Fruit fly (Drosophila melanogaster) whole organism, prepupa: ENCODE results near the gene CG6770.

ENCODE experiments used
- Blimp-1 ChIP-seq: fragments of 200-800 bp; sonication (Bioruptor generic); optimal IDR thresholded peaks from 3 replicates; lab custom pipeline; 2017; ENCODE audit warnings: missing biosample characterization, missing genetic modification characterization, mild to moderate bottlenecking, moderate library complexity, missing genetic modification reagents
- CG11762 ChIP-seq: fragments of 200-800 bp; sonication (Bioruptor generic); optimal IDR thresholded peaks from 3 replicates; lab custom pipeline; 2016; ENCODE audit warnings: missing biosample characterization, missing genetic modification characterization; ENCODE audit not compliant: insufficient read depth
- CG11902 ChIP-seq: fragments of 200-800 bp; sonication (Bioruptor generic); optimal IDR thresholded peaks from 3 replicates; lab custom pipeline; 2016; ENCODE audit warnings: missing biosample characterization, missing genetic modification characterization
- CG15336 ChIP-seq: fragments of 200-800 bp; sonication (Bioruptor generic); IDR thresholded peaks from 2 replicates; pipeline ENCODE4 v1.3.6; 2022; ENCODE audit warnings: missing biosample characterization, missing genetic modification characterization
- CG1621 ChIP-seq: fragments of 200-800 bp; sonication (Bioruptor generic); optimal IDR thresholded peaks from 3 replicates; lab custom pipeline; 2018; ENCODE audit warnings: missing biosample characterization, mild to moderate bottlenecking, missing genetic modification characterization
- CG16779 ChIP-seq: fragments of 200-800 bp; sonication (Bioruptor generic); optimal IDR thresholded peaks from 3 replicates; lab custom pipeline; 2017; ENCODE audit warnings: missing biosample characterization, mild to moderate bottlenecking, missing genetic modification characterization
- CG3032 ChIP-seq: fragments of 200-800 bp; optimal IDR thresholded peaks from 2 replicates; lab custom pipeline; 2019; ENCODE audit warnings: missing biosample characterization, mild to moderate bottlenecking, missing genetic modification characterization, moderate library complexity
- CG31627 ChIP-seq: fragments of 200-800 bp; sonication (Bioruptor generic); optimal IDR thresholded peaks from 3 replicates; lab custom pipeline; 2016; ENCODE audit warnings: missing biosample characterization, missing genetic modification characterization
- CG34406 ChIP-seq: fragments of 200-800 bp; sonication (Bioruptor generic); optimal IDR thresholded peaks from 3 replicates; lab custom pipeline; 2016; ENCODE audit warnings: missing biosample characterization, missing genetic modification characterization
- CG3919 ChIP-seq: fragments of 200-800 bp; sonication (Bioruptor generic); optimal IDR thresholded peaks from 3 replicates; lab custom pipeline; 2016; ENCODE audit warnings: missing biosample characterization, missing genetic modification characterization
- CG4318 ChIP-seq: fragments of 200-800 bp; sonication (Bioruptor generic); optimal IDR thresholded peaks from 3 replicates; lab custom pipeline; 2017; ENCODE audit warnings: missing biosample characterization, mild to moderate bottlenecking, missing genetic modification characterization
- CG6276 ChIP-seq: fragments of 200-800 bp; sonication (Bioruptor generic); optimal IDR thresholded peaks from 2 replicates; lab custom pipeline; 2017; ENCODE audit warnings: missing biosample characterization, mild to moderate bottlenecking, missing genetic modification characterization
- CG6808 ChIP-seq: fragments of 200-800 bp; sonication (Bioruptor generic); optimal IDR thresholded peaks from 3 replicates; lab custom pipeline; 2017; ENCODE audit warnings: missing biosample characterization, missing genetic modification characterization, mild to moderate bottlenecking, moderate library complexity, missing genetic modification reagents
- CG7368 ChIP-seq: fragments of 200-800 bp; sonication (Bioruptor generic); optimal IDR thresholded peaks from 3 replicates; lab custom pipeline; 2016; ENCODE audit warnings: missing biosample characterization, missing genetic modification characterization
- CG8119 ChIP-seq: fragments of 200-800 bp; sonication (Bioruptor generic); IDR thresholded peaks from 3 replicates; pipeline ENCODE4 v1.3.6; 2022; ENCODE audit warnings: missing biosample characterization, missing genetic modification characterization
- CG9139 ChIP-seq: fragments of 200-800 bp; sonication (Bioruptor generic); optimal IDR thresholded peaks from 3 replicates; lab custom pipeline; 2017; ENCODE audit warnings: missing biosample characterization, mild to moderate bottlenecking, missing genetic modification characterization
- Eip75B ChIP-seq: fragments of 200-800 bp; sonication (Bioruptor generic); optimal IDR thresholded peaks from 3 replicates; lab custom pipeline; 2016; ENCODE audit warnings: missing biosample characterization, missing genetic modification characterization
- Eip78C ChIP-seq: fragments of 200-800 bp; sonication (Bioruptor generic); peaks from one replicate; lab custom pipeline; 2016; ENCODE audit warnings: missing biosample characterization, missing genetic modification characterization
- Ets21C ChIP-seq: fragments of 200-800 bp; sonication (Bioruptor generic); optimal IDR thresholded peaks from 3 replicates; lab custom pipeline; 2016; ENCODE audit warnings: missing biosample characterization, missing genetic modification characterization
- Ets96B ChIP-seq: fragments of 200-800 bp; optimal IDR thresholded peaks from 2 replicates; lab custom pipeline; 2019; ENCODE audit warnings: missing biosample characterization, mild to moderate bottlenecking, missing genetic modification characterization, moderate library complexity
- Gug ChIP-seq: fragments of 200-800 bp; sonication (Bioruptor generic); IDR thresholded peaks from 2 replicates; pipeline ENCODE4 v1.3.6; 2022; ENCODE audit warnings: missing biosample characterization, missing genetic modification characterization
- Hr38 ChIP-seq: sonication (Bioruptor generic); optimal IDR thresholded peaks from 2 replicates; lab custom pipeline; 2016; ENCODE audit warnings: missing biosample characterization, missing genetic modification characterization
- Hr4 ChIP-seq: fragments of 200-800 bp; sonication (Bioruptor generic); optimal IDR thresholded peaks from 3 replicates; lab custom pipeline; 2016; ENCODE audit warnings: missing biosample characterization, missing genetic modification characterization
- Lpt ChIP-seq: fragments of 200-800 bp; sonication (Bioruptor generic); optimal IDR thresholded peaks from 3 replicates; lab custom pipeline; 2016; ENCODE audit warnings: missing biosample characterization, missing genetic modification characterization
- Met ChIP-seq: fragments of 200-800 bp; sonication (Bioruptor generic); optimal IDR thresholded peaks from 3 replicates; lab custom pipeline; 2016; ENCODE audit warnings: missing biosample characterization, missing genetic modification characterization
- OdsH ChIP-seq: fragments of 200-800 bp; sonication (Bioruptor generic); optimal IDR thresholded peaks from 3 replicates; lab custom pipeline; 2016; ENCODE audit warnings: missing biosample characterization, missing genetic modification characterization
- Sox15 ChIP-seq: fragments of 200-800 bp; sonication (Bioruptor generic); optimal IDR thresholded peaks from 3 replicates; lab custom pipeline; 2016; ENCODE audit warnings: missing biosample characterization, missing genetic modification characterization
- cyc ChIP-seq: fragments of 200-800 bp; sonication (Bioruptor generic); optimal IDR thresholded peaks from 3 replicates; lab custom pipeline; 2016; ENCODE audit warnings: missing biosample characterization, missing genetic modification characterization
- dac ChIP-seq: fragments of 200-800 bp; sonication (Bioruptor generic); optimal IDR thresholded peaks from 2 replicates; lab custom pipeline; 2017; ENCODE audit warnings: missing biosample characterization, mild to moderate bottlenecking, missing genetic modification characterization
- dsx ChIP-seq: fragments of 200-800 bp; optimal IDR thresholded peaks from 3 replicates; lab custom pipeline; 2019; ENCODE audit warnings: missing biosample characterization, mild to moderate bottlenecking, missing genetic modification characterization, moderate library complexity; ENCODE audit not compliant: poor library complexity, severe bottlenecking
- eg ChIP-seq: fragments of 200-800 bp; sonication (Bioruptor generic); IDR thresholded peaks from 3 replicates; pipeline ENCODE4 v1.3.6; 2022; ENCODE audit warnings: missing biosample characterization, missing genetic modification characterization
- esn ChIP-seq: fragments of 200-800 bp; sonication (Bioruptor generic); optimal IDR thresholded peaks from 2 replicates; lab custom pipeline; 2016; ENCODE audit warnings: missing biosample characterization, mild to moderate bottlenecking, missing genetic modification characterization, moderate library complexity
- fd85E ChIP-seq: fragments of 200-800 bp; sonication (Bioruptor generic); optimal IDR thresholded peaks from 3 replicates; lab custom pipeline; 2016; ENCODE audit warnings: missing biosample characterization, missing genetic modification characterization
- fkh ChIP-seq: fragments of 200-800 bp; sonication (Bioruptor generic); optimal IDR thresholded peaks from 3 replicates; lab custom pipeline; 2017; ENCODE audit warnings: missing biosample characterization, mild to moderate bottlenecking, missing genetic modification characterization, moderate library complexity
- net ChIP-seq: fragments of 200-800 bp; sonication (Bioruptor generic); optimal IDR thresholded peaks from 3 replicates; lab custom pipeline; 2016; ENCODE audit warnings: missing biosample characterization, missing genetic modification characterization
- spab ChIP-seq: fragments of 200-800 bp; sonication (Bioruptor generic); optimal IDR thresholded peaks from 2 replicates; lab custom pipeline; 2017; ENCODE audit warnings: missing biosample characterization, mild to moderate bottlenecking, missing genetic modification characterization, missing genetic modification reagents
- ss ChIP-seq, 2 experiments: fragments of 200-800 bp; sonication (Bioruptor generic); optimal IDR thresholded peaks; 2 replicates in 1 of 2; 3 replicates in 1 of 2; lab custom pipeline; 2017 to 2018; ENCODE audit warnings: mild to moderate bottlenecking in 2 of 2, missing biosample characterization in 2 of 2, missing genetic modification characterization in 2 of 2, moderate library complexity in 1 of 2
- topi ChIP-seq: fragments of 200-800 bp; sonication (Bioruptor generic); optimal IDR thresholded peaks from 3 replicates; lab custom pipeline; 2016; ENCODE audit warnings: missing biosample characterization, missing genetic modification characterization
- vri ChIP-seq: fragments of 200-800 bp; sonication (Bioruptor generic); optimal IDR thresholded peaks from 3 replicates; lab custom pipeline; 2016; ENCODE audit warnings: missing biosample characterization, mild to moderate bottlenecking, missing genetic modification characterization

The CG6770 gene

DNA sequence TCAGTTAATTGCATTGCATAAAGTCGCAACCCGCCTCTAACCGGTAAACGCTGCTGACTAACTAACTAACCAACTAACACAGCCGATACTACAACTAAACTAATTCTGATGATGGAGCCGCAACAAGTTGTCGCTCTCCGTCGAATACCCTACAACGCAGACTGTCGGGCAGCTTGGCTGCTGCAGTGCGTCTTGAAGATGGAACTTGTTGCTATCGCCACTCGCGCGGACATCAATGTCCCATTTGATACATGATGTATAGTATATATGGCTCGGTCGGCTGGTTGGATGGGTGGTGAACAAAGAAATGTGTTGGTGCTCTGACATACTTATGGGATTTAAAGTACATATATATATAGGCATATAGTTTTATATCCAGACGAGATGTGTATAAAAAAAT, 20.4 kb downstream of the CG6770 start (continued):
- TF ChIP-seq fkh (GFP tag; lab: Kevin White, UChicago) (no peak), esn (GFP tag; lab: Kevin White, UChicago) (peak; percentile 51), CG34406 (GFP tag; lab: Kevin White, UChicago) (no peak), CG16779 (tag; lab: Kevin White, UChicago) (no peak), CG31627 (GFP tag; lab: Kevin White, UChicago) (peak; percentile 31), Gug (GFP tag; lab: Robert Waterston, UW) (no peak), dsx (GFP tag; lab: Kevin White, UChicago) (peak; percentile 41), CG6808 (GFP tag; lab: Kevin White, UChicago) (peak; percentile 33), CG11762 (GFP tag; lab: Kevin White, UChicago) (no peak), CG4318 (GFP tag; lab: Kevin White, UChicago) (no peak), CG7368 (GFP tag; lab: Kevin White, UChicago) (no peak), Hr38 (no peak), Blimp-1 (GFP tag; lab: Kevin White, UChicago) (no peak), Sox15 (GFP tag; lab: Kevin White, UChicago) (no peak), CG11902 (GFP tag; lab: Kevin White, UChicago) (no peak), Ets96B (tag; lab: Kevin White, UChicago) (peak; percentile 21), CG3032 (tag; lab: Kevin White, UChicago) (peak; percentile 38), dac (GFP tag; lab: Kevin White, UChicago) (no peak), OdsH (GFP tag; lab: Kevin White, UChicago) (no peak), spab (peak; percentile 27), CG1621 (tag; lab: Kevin White, UChicago) (peak; percentile 40), CG8119 (no peak), fd85E (GFP tag; lab: Kevin White, UChicago) (no peak), Lpt (GFP tag; lab: Kevin White, UChicago) (peak; percentile 31), CG9139 (GFP tag; lab: Kevin White, UChicago) (no peak), Hr4 (no peak), vri (GFP tag; lab: Kevin White, UChicago) (no peak), Eip75B (GFP tag; lab: Kevin White, UChicago) (peak; percentile 4)
- TF ChIP-seq, all 60 proteins: peak for 28

- TF ChIP-seq Ets21C (GFP tag; lab: Kevin White, UChicago) (no peak), fkh (GFP tag; lab: Kevin White, UChicago) (no peak), ss (GFP tag; optimal IDR thresholded peaks at IDR 0.05; lab: Kevin White, UChicago) (no peak), Met (GFP tag; lab: Kevin White, UChicago) (no peak), CG9139 (GFP tag; lab: Kevin White, UChicago) (no peak), CG1621 (tag; lab: Kevin White, UChicago) (no peak), CG4318 (GFP tag; lab: Kevin White, UChicago) (no peak), CG15336 (no peak), topi (no peak), CG6808 (GFP tag; lab: Kevin White, UChicago) (no peak), cyc (no peak), CG34406 (GFP tag; lab: Kevin White, UChicago) (no peak), eg (no peak), Blimp-1 (GFP tag; lab: Kevin White, UChicago) (no peak), net (GFP tag; lab: Kevin White, UChicago) (no peak), fd85E (GFP tag; lab: Kevin White, UChicago) (no peak), Hr4 (no peak), CG16779 (tag; lab: Kevin White, UChicago) (no peak), CG6276 (no peak)
Observed at dm6 chr2L:12024104-12024503, 21.8 kb downstream of the CG6770 start.

DNA sequence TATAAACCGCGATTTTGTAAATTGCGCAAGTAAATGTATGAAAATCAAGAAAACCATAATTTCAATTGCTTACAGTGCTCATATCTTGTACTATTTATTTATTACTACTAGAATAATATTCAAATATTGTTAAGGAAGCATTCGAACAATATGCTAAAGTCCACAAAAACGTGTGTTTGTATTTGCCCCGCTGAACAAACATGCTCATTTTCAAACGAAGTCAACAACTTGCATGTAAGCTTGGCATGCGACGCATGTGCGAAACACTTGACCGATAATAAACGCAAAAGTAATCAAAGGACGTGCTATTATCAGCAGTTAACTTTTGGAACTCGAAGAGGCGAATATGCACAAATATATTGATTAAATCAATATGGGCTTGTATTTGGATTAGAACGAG, 24.7 kb downstream of the CG6770 start:
- TF ChIP-seq Eip78C (GFP tag; lab: Kevin White, UChicago) (peak; percentile 17), CG3919 (GFP tag; lab: Kevin White, UChicago) (no peak), vri (GFP tag; lab: Kevin White, UChicago) (peak; percentile 38), esn (GFP tag; lab: Kevin White, UChicago) (peak; percentile 5), fkh (GFP tag; lab: Kevin White, UChicago) (peak; percentile 68)
